Fruit fly (Drosophila melanogaster): ENCODE results near the gene Gmap.

The Gmap gene

dm6 chrX:15545467-15546197 is 58.9 kb downstream of the Gmap start:
- TF ChIP-seq CG8478 (optimal IDR thresholded peaks at IDR 0.05) (no peak), usp (GFP tag; optimal IDR thresholded peaks at IDR 0.05) (no peak), pan (optimal IDR thresholded peaks at IDR 0.05) (no peak)

DNA sequence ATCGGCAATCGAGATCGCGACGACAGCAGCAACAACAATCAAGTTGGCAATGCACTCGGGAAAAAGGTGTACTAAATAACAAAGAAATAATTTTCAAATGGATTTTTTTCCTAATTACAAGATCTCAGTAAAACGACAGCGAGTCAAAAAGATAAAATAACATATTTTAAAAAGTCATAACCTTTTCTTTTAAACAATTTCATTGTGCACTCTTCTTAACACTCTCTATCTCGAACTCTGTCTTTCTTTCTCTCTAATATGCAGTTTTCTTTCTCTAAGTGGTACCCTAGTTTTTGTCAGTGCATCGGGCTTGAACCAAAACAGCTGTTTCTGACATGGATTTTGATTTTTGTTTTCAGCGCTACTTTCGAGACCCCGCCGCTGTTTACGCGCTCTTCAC is 62.3 kb downstream of the Gmap start:
- no peak for TF ChIP-seq usp (GFP tag; optimal IDR thresholded peaks at IDR 0.05)
- no peak for TF ChIP-seq Dll (optimal IDR thresholded peaks at IDR 0.05)
- no peak for TF ChIP-seq CG8478 (optimal IDR thresholded peaks at IDR 0.05)
- no peak for TF ChIP-seq pan (optimal IDR thresholded peaks at IDR 0.05)
- TF ChIP-seq psq (optimal IDR thresholded peaks at IDR 0.05): no peak
- no peak for TF ChIP-seq EcR (GFP tag; optimal IDR thresholded peaks at IDR 0.05)

DNA sequence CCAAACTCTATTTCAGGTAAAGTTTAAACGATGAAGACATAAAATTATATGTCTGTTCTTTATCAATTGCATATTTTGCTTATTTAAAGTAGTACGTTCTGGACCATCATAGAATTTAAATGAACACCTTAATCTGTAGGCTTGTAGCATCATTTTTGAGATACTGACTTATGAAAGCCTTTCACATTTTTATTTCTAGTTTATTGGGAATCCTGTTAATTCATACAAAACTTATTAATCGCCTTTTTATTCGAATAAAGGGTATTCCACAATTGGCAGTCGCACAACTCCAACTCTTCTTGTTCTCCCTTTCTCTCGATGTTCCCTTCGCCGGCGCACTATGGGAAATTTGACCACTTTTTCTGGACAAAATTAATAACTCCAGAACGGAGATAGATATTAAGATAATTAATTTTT is 65.8 kb downstream of the Gmap start:
- TF ChIP-seq EcR (GFP tag; optimal IDR thresholded peaks at IDR 0.05) (no peak), usp (GFP tag; optimal IDR thresholded peaks at IDR 0.05) (no peak), pan (optimal IDR thresholded peaks at IDR 0.05) (peak; percentile 79), psq (optimal IDR thresholded peaks at IDR 0.05) (no peak)

- TF ChIP-seq Dll (optimal IDR thresholded peaks at IDR 0.05) (no peak), pan (optimal IDR thresholded peaks at IDR 0.05) (no peak), psq (optimal IDR thresholded peaks at IDR 0.05) (no peak), usp (GFP tag; optimal IDR thresholded peaks at IDR 0.05) (no peak), CG8478 (optimal IDR thresholded peaks at IDR 0.05) (no peak), EcR (GFP tag; optimal IDR thresholded peaks at IDR 0.05) (no peak)
Observed at dm6 chrX:15554256-15554678, 67.5 kb downstream of the Gmap start, which contains the start of gene Ac13E. Gene Ac13E, minus strand, starts transcription at chrX:15554278.

dm6 chrX:15555945-15556344 is 69.2 kb downstream of the Gmap start, which contains the start of gene CG42300:
Gene CG42300, minus strand, starts transcription at chrX:15556045.
- no peak for TF ChIP-seq pan (optimal IDR thresholded peaks at IDR 0.05)
- TF ChIP-seq Dll (optimal IDR thresholded peaks at IDR 0.05): no peak
- TF ChIP-seq psq (optimal IDR thresholded peaks at IDR 0.05): no peak
- no peak for TF ChIP-seq CG8478 (optimal IDR thresholded peaks at IDR 0.05)
- no peak for TF ChIP-seq EcR (GFP tag; optimal IDR thresholded peaks at IDR 0.05)
- TF ChIP-seq usp (GFP tag; optimal IDR thresholded peaks at IDR 0.05): no peak

Measured in whole organism.